Worm (Caenorhabditis elegans) whole organism, L4 larva: ENCODE measurements around the gene ugt-2.

Source experiments
- F26F4.8 ChIP-seq: fragments of 200-800 bp; sonication (Bioruptor generic); conservative IDR thresholded peaks from 2 replicates; pipeline ENCODE4 v1.3.6; 2022; ENCODE audit warnings: missing genetic modification characterization, missing compliant biosample characterization
- F37D6.2 ChIP-seq: sonication (generic microtip); optimal IDR thresholded peaks from 2 replicates; lab custom pipeline; 2016; ENCODE audit warnings: mild to moderate bottlenecking, missing genetic modification characterization, missing compliant biosample characterization
- F44E2.7 ChIP-seq: fragments of 200-800 bp; sonication (Bioruptor generic); IDR thresholded peaks from 2 replicates; pipeline ENCODE4 v2.1.2; 2022; ENCODE audit warnings: missing genetic modification characterization, missing compliant biosample characterization
- F49E8.2 ChIP-seq: sonication (generic microtip); optimal IDR thresholded peaks from 2 replicates; lab custom pipeline; 2016; ENCODE audit warnings: missing compliant biosample characterization, mild to moderate bottlenecking, missing genetic modification characterization, borderline replicate concordance
- Y48G9A.11 ChIP-seq: fragments of 200-800 bp; sonication (Bioruptor generic); IDR thresholded peaks from 2 replicates; pipeline ENCODE4 v1.3.6; 2022; ENCODE audit warnings: missing genetic modification reagents, missing genetic modification characterization, missing compliant biosample characterization
- Y75B8A.6 ChIP-seq: fragments of 200-800 bp; sonication (Bioruptor generic); IDR thresholded peaks from 2 replicates; pipeline ENCODE4 v1.3.6; 2022; ENCODE audit warnings: missing genetic modification reagents, missing genetic modification characterization, missing compliant biosample characterization
- ZK337.2 ChIP-seq: fragments of 200-800 bp; sonication (Bioruptor generic); IDR thresholded peaks from 2 replicates; pipeline ENCODE4 v1.3.6; 2022; ENCODE audit warnings: missing genetic modification reagents, missing genetic modification characterization, missing compliant biosample characterization
- ama-1 ChIP-seq: fragments of 150-350 bp; optimal IDR thresholded peaks from 2 replicates; lab custom pipeline; 2014; ENCODE audit warnings: inconsistent platforms, mixed read lengths
- ceh-32 ChIP-seq: sonication (generic microtip); optimal IDR thresholded peaks from 2 replicates; lab custom pipeline; 2016; ENCODE audit warnings: mild to moderate bottlenecking, missing genetic modification characterization, missing compliant biosample characterization; ENCODE audit not compliant: poor library complexity
- daf-12 ChIP-seq: fragments of 150-350 bp; optimal IDR thresholded peaks from 2 replicates; lab custom pipeline; 2014; ENCODE audit warnings: missing biosample characterization, missing genetic modification reagents, missing genetic modification characterization
- daf-16 ChIP-seq, 3 experiments: sonication (generic microtip); optimal IDR thresholded peaks; 2 replicates each; lab custom pipeline; 2016 to 2017; ENCODE audit warnings: missing genetic modification characterization in 3 of 3, missing genetic modification reagents in 3 of 3, mild to moderate bottlenecking in 2 of 3, missing compliant biosample characterization in 2 of 3, missing biosample characterization in 1 of 3, moderate library complexity in 1 of 3
- daf-8 ChIP-seq: fragments of 200-800 bp; sonication (Bioruptor generic); IDR thresholded peaks from 2 replicates; pipeline ENCODE4 v1.3.6; 2022; ENCODE audit warnings: missing genetic modification characterization, missing compliant biosample characterization
- dmd-6 ChIP-seq: fragments of 200-800 bp; sonication (Bioruptor generic); IDR thresholded peaks from 2 replicates; pipeline ENCODE4 v1.3.6; 2022; ENCODE audit warnings: missing genetic modification reagents, missing genetic modification characterization, missing compliant biosample characterization
- dmd-8 ChIP-seq: fragments of 200-800 bp; sonication (Bioruptor generic); IDR thresholded peaks from 2 replicates; pipeline ENCODE4 v1.3.6; 2022; ENCODE audit warnings: missing genetic modification characterization, missing compliant biosample characterization
- dve-1 ChIP-seq: sonication (generic microtip); optimal IDR thresholded peaks from 2 replicates; lab custom pipeline; 2017; ENCODE audit warnings: antibody characterized with exemption, mild to moderate bottlenecking, missing genetic modification characterization, missing compliant biosample characterization; ENCODE audit not compliant: insufficient read depth
- egl-43 ChIP-seq: fragments of 200-800 bp; sonication (Bioruptor generic); IDR thresholded peaks from 2 replicates; pipeline ENCODE4 v1.3.6; 2022; ENCODE audit warnings: missing genetic modification reagents, missing genetic modification characterization, missing compliant biosample characterization
- hlh-11 ChIP-seq: fragments of 200-800 bp; sonication (Bioruptor generic); optimal IDR thresholded peaks from 2 replicates; lab custom pipeline; 2018; ENCODE audit warnings: mild to moderate bottlenecking, missing genetic modification characterization, missing compliant biosample characterization
- hlh-30 ChIP-seq: sonication (generic microtip); optimal IDR thresholded peaks from 2 replicates; lab custom pipeline; 2017; ENCODE audit warnings: antibody characterized with exemption, mild to moderate bottlenecking, missing genetic modification characterization, missing compliant biosample characterization; ENCODE audit not compliant: insufficient read depth
- hmg-1.1 ChIP-seq: fragments of 200-800 bp; sonication (Bioruptor generic); IDR thresholded peaks from 2 replicates; pipeline ENCODE4 v1.3.6; 2022; ENCODE audit warnings: missing genetic modification reagents, missing genetic modification characterization, missing compliant biosample characterization
- lim-7 ChIP-seq: fragments of 200-800 bp; sonication (Bioruptor generic); IDR thresholded peaks from 2 replicates; pipeline ENCODE4 v1.3.6; 2022; ENCODE audit warnings: missing genetic modification characterization, missing compliant biosample characterization
- lin-1 ChIP-seq: fragments of 200-800 bp; sonication (Bioruptor generic); IDR thresholded peaks from 2 replicates; pipeline ENCODE4 v1.3.6; 2022; ENCODE audit warnings: missing genetic modification reagents, missing genetic modification characterization, missing compliant biosample characterization
- lin-38 ChIP-seq: fragments of 200-800 bp; sonication (Bioruptor generic); IDR thresholded peaks from 2 replicates; pipeline ENCODE4 v1.3.6; 2022; ENCODE audit warnings: missing genetic modification reagents, missing genetic modification characterization, missing compliant biosample characterization
- lir-3 ChIP-seq: sonication (generic microtip); optimal IDR thresholded peaks from 2 replicates; lab custom pipeline; 2016; ENCODE audit warnings: mild to moderate bottlenecking, missing genetic modification characterization, missing compliant biosample characterization
- mdl-1 ChIP-seq, 2 experiments: fragments of 150-350 bp in 1 of 2; sonication (generic microtip) in 1 of 2; optimal IDR thresholded peaks; 2 replicates each; lab custom pipeline; 2014 to 2017; ENCODE audit warnings: missing biosample characterization in 2 of 2, missing genetic modification characterization in 2 of 2
- mes-2 ChIP-seq: sonication (generic microtip); optimal IDR thresholded peaks from 2 replicates; lab custom pipeline; 2016; ENCODE audit warnings: missing genotype, mild to moderate bottlenecking, missing genetic modification characterization, missing compliant biosample characterization; ENCODE audit not compliant: poor library complexity, severe bottlenecking
- mxl-3 ChIP-seq: fragments of 200-800 bp; sonication (Bioruptor generic); optimal IDR thresholded peaks from 2 replicates; lab custom pipeline; 2018; ENCODE audit warnings: mild to moderate bottlenecking, missing genetic modification characterization, missing compliant biosample characterization
- nhr-11 ChIP-seq: fragments of 150-350 bp; optimal IDR thresholded peaks from 2 replicates; lab custom pipeline; 2014; ENCODE audit warnings: missing biosample characterization, missing genetic modification characterization
- nhr-111 ChIP-seq: fragments of 200-800 bp; sonication (Bioruptor generic); optimal IDR thresholded peaks from 2 replicates; lab custom pipeline; 2018; ENCODE audit warnings: mild to moderate bottlenecking, missing genetic modification characterization, missing compliant biosample characterization
- nhr-237 ChIP-seq: sonication (generic microtip); optimal IDR thresholded peaks from 2 replicates; lab custom pipeline; 2017; ENCODE audit warnings: missing biosample characterization, missing genetic modification characterization
- nhr-28 ChIP-seq: fragments of 150-350 bp; optimal IDR thresholded peaks from 2 replicates; lab custom pipeline; 2014; ENCODE audit warnings: missing biosample characterization, missing genetic modification characterization
- nhr-41 ChIP-seq: fragments of 200-800 bp; sonication (Bioruptor generic); IDR thresholded peaks from 2 replicates; pipeline ENCODE4 v1.3.6; 2022; ENCODE audit warnings: missing genetic modification reagents, missing genetic modification characterization, missing compliant biosample characterization
- nhr-42 ChIP-seq: fragments of 200-800 bp; sonication (Bioruptor generic); IDR thresholded peaks from 2 replicates; pipeline ENCODE4 v1.3.6; 2022; ENCODE audit warnings: missing genetic modification characterization, missing compliant biosample characterization
- nhr-76 ChIP-seq: fragments of 150-350 bp; optimal IDR thresholded peaks from 2 replicates; lab custom pipeline; 2014; ENCODE audit warnings: missing biosample characterization, missing genetic modification characterization
- nhr-77 ChIP-seq: fragments of 150-350 bp; optimal IDR thresholded peaks from 2 replicates; lab custom pipeline; 2014; ENCODE audit warnings: missing biosample characterization, missing genetic modification characterization
- php-3 ChIP-seq: fragments of 200-800 bp; sonication (Bioruptor generic); IDR thresholded peaks from 2 replicates; pipeline ENCODE4 v1.3.6; 2022; ENCODE audit warnings: missing genetic modification reagents, missing genetic modification characterization, missing compliant biosample characterization
- pqm-1 ChIP-seq: sonication (generic microtip); optimal IDR thresholded peaks from 2 replicates; lab custom pipeline; 2017; ENCODE audit warnings: missing biosample characterization, missing genetic modification characterization
- rbr-2 ChIP-seq: sonication (generic microtip); optimal IDR thresholded peaks from 2 replicates; lab custom pipeline; 2016; ENCODE audit warnings: missing genotype, missing genetic modification characterization, missing compliant biosample characterization
- saeg-2 ChIP-seq: fragments of 200-800 bp; sonication (Bioruptor generic); IDR thresholded peaks from 2 replicates; pipeline ENCODE4 v1.3.6; 2022; ENCODE audit warnings: missing genetic modification reagents, missing genetic modification characterization, missing compliant biosample characterization
- set-16 ChIP-seq: fragments of 200-800 bp; sonication (Bioruptor generic); IDR thresholded peaks from 2 replicates; pipeline ENCODE4 v1.3.6; 2022; ENCODE audit warnings: missing genetic modification reagents, missing genetic modification characterization, missing compliant biosample characterization
- spr-1 ChIP-seq: sonication (generic microtip); optimal IDR thresholded peaks from 2 replicates; lab custom pipeline; 2016; ENCODE audit warnings: mild to moderate bottlenecking, missing genetic modification characterization, missing compliant biosample characterization
- tra-1 ChIP-seq: fragments of 200-800 bp; sonication (Bioruptor generic); IDR thresholded peaks from 2 replicates; pipeline ENCODE4 v1.3.6; 2022; ENCODE audit warnings: missing genetic modification reagents, missing genetic modification characterization, missing compliant biosample characterization
- unc-62 ChIP-seq, 3 experiments: fragments of 150-350 bp in 1 of 3; sonication (generic microtip); optimal IDR thresholded peaks in 2 of 3; peaks in 1 of 3; 1 replicate in 1 of 3; 2 replicates in 2 of 3; lab custom pipeline; 2014 to 2017; ENCODE audit warnings: missing biosample characterization in 3 of 3, missing genetic modification characterization in 3 of 3, missing genetic modification reagents in 3 of 3, missing genotype in 1 of 3
- zfp-3 ChIP-seq: fragments of 200-800 bp; sonication (Bioruptor generic); conservative IDR thresholded peaks from 2 replicates; pipeline ENCODE4 v1.3.6; 2022; ENCODE audit warnings: missing genetic modification reagents, missing genetic modification characterization, missing compliant biosample characterization
- ztf-11 ChIP-seq: fragments of 150-350 bp; optimal IDR thresholded peaks from 2 replicates; lab custom pipeline; 2014; ENCODE audit warnings: missing biosample characterization, missing genetic modification characterization

The ugt-2 gene

ce11 chrV:10398431-10398830, at the start of gene ugt-2:
Gene ugt-2 (plus strand): TSS chrV:10398801.
- TF ChIP-seq unc-62 (GFP tag; optimal IDR thresholded peaks at IDR 0.05 in 1 of 2; lab: Kevin White, UChicago) (peak in 1 of 2 experiments; percentile 89), unc-62 (tag; optimal IDR thresholded peaks at IDR 0.05; lab: Kevin White, UChicago) (no peak), nhr-28 (peak; percentile 68), dmd-6 (GFP tag; lab: Robert Waterston, UW) (peak; percentile 63), hlh-30 (tag; lab: Kevin White, UChicago) (peak; percentile 2), daf-16 (GFP tag; optimal IDR thresholded peaks at IDR 0.05; lab: Kevin White, UChicago) (no peak), daf-16 (tag; optimal IDR thresholded peaks at IDR 0.05; lab: Kevin White, UChicago) (peak; percentile 39), F37D6.2 (no peak), pqm-1 (peak; percentile 74), nhr-77 (tag; lab: Kevin White, UChicago) (peak; percentile 33), F49E8.2 (tag; lab: Kevin White, UChicago) (no peak), dve-1 (tag; lab: Kevin White, UChicago) (peak; percentile 15), ZK337.2 (GFP tag; lab: Robert Waterston, UW) (no peak)

ce11 chrV:10350054-10350453, 48.5 kb upstream of the ugt-2 start, which contains the start of gene K07C5.9:
Gene K07C5.9 (minus strand): TSS chrV:10350154.
- TF ChIP-seq hmg-1.1 (GFP tag; lab: Robert Waterston, UW) (no peak), lin-38 (GFP tag; lab: Robert Waterston, UW) (0 out of 2 replicates have a peak, but pooled peaks have one; percentile 10), mes-2 (tag; lab: Kevin White, UChicago) (peak; percentile 8), daf-16 (GFP tag; optimal IDR thresholded peaks at IDR 0.05; lab: Kevin White, UChicago) (no peak), daf-16 (tag; optimal IDR thresholded peaks at IDR 0.05; lab: Kevin White, UChicago) (peak; percentile 25)

ce11 chrV:10352928-10353427, 45.6 kb upstream of the ugt-2 start, which contains the start of gene nol-56:
Gene nol-56 (minus strand): TSS chrV:10352978.
- TF ChIP-seq daf-12 (tag; lab: Kevin White, UChicago) (no peak), daf-8 (GFP tag; lab: Robert Waterston, UW) (no peak), tra-1 (no peak), rbr-2 (tag; lab: Kevin White, UChicago) (peak; percentile 71), ceh-32 (tag; lab: Kevin White, UChicago) (no peak), dmd-8 (GFP tag; lab: Robert Waterston, UW) (no peak), mes-2 (tag; lab: Kevin White, UChicago) (peak; percentile 93), php-3 (no peak), F37D6.2 (peak; percentile 47), spr-1 (peak; percentile 52), saeg-2 (GFP tag; lab: Robert Waterston, UW) (no peak), Y75B8A.6 (no peak), hlh-30 (tag; lab: Kevin White, UChicago) (peak; percentile 71), zfp-3 (GFP tag; lab: Robert Waterston, UW) (no peak), nhr-76 (tag; lab: Kevin White, UChicago) (no peak), ama-1 (lab: Kevin White, UChicago) (no peak), lir-3 (tag; lab: Kevin White, UChicago) (no peak), nhr-111 (no peak), F26F4.8 (GFP tag; lab: Robert Waterston, UW) (no peak), unc-62 (GFP tag; optimal IDR thresholded peaks at IDR 0.05 in 1 of 2; lab: Kevin White, UChicago) (no peak), unc-62 (tag; optimal IDR thresholded peaks at IDR 0.05; lab: Kevin White, UChicago) (no peak), Y48G9A.11 (GFP tag; lab: Robert Waterston, UW) (no peak), mxl-3 (GFP tag; lab: Kevin White, UChicago) (no peak), mdl-1 (tag; optimal IDR thresholded peaks at IDR 0.05; lab: Kevin White, UChicago) (peak in 1 of 2 experiments; percentile 36), nhr-237 (tag; lab: Kevin White, UChicago) (no peak), nhr-42 (0 out of 2 replicates have a peak, but pooled peaks have one; percentile 8), egl-43 (no peak), nhr-11 (tag; lab: Kevin White, UChicago) (peak; percentile 62), hlh-11 (tag; lab: Kevin White, UChicago) (no peak), nhr-41 (no peak), F44E2.7 (GFP tag; lab: Robert Waterston, UW) (no peak), set-16 (GFP tag; lab: Robert Waterston, UW) (no peak), ztf-11 (tag; lab: Kevin White, UChicago) (no peak), lin-1 (GFP tag; lab: Robert Waterston, UW) (no peak), lim-7 (GFP tag; lab: Robert Waterston, UW) (no peak)
